Fruit fly (Drosophila melanogaster): ENCODE results near the gene CG15399.
A peak's percentile ranks its signal among the peaks of the same experiment; 100 is the strongest.

CG15399 gene

DNA sequence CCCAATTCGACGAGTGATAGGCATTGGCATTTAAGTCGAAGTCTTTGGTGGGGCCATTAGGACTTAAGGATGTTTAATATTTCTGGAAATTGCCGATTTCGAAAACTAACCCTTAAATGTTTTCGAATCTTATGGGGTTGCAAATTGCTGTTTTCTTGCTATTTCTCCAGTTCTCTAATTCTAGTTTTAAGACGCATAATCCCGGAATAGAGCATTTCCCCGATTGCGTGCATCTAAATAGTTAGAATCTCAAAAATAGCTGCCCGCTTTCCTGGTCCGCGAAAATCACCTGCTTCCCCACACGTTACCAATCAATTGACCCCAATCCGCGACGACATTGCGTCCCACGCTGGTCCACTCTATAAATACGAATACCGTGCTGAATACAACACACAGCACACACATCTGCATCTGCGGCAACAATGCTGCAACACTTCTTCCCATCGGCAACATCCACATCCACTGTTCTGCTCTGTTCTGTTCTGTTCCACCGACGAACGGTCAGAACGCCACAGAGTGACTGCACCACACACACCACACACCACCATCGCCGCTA, 19.6 kb downstream of the CG15399 start, which contains the start of gene Bacc (continued):
- no peak for TF ChIP-seq CG17361 (GFP tag; IDR thresholded peaks at IDR 0.05)
- TF ChIP-seq Deaf1 (tag; optimal IDR thresholded peaks at IDR 0.05) = no peak
- TF ChIP-seq Sry-δ (GFP tag; optimal IDR thresholded peaks at IDR 0.05) = peak; percentile 52
- TF ChIP-seq CG17328 (GFP tag; IDR thresholded peaks at IDR 0.05) = no peak
- peak; percentile 83 for TF ChIP-seq Myb (GFP tag; optimal IDR thresholded peaks at IDR 0.05)
- peak; percentile 83 for TF ChIP-seq Fer3 (tag; optimal IDR thresholded peaks at IDR 0.05)
- peak; percentile 12 for TF ChIP-seq CG9797 (GFP tag; optimal IDR thresholded peaks at IDR 0.05)
- TF ChIP-seq Eip74EF (GFP tag; optimal IDR thresholded peaks at IDR 0.05) = no peak
- no peak for TF ChIP-seq Trl (optimal IDR thresholded peaks at IDR 0.05)
- TF ChIP-seq Trl (GFP tag; optimal IDR thresholded peaks at IDR 0.05) = peak; percentile 86
- no peak for TF ChIP-seq CG14860 (GFP tag; IDR thresholded peaks at IDR 0.05; ENCODE audit: partially characterized antibody)
- TF ChIP-seq CG7786 (GFP tag; optimal IDR thresholded peaks at IDR 0.05) = peak; percentile 93
- TF ChIP-seq shn (GFP tag; optimal IDR thresholded peaks at IDR 0.05) = peak; percentile 88
- TF ChIP-seq CG14014 (GFP tag; IDR thresholded peaks at IDR 0.05) = no peak
- TF ChIP-seq GATAe (GFP tag; conservative IDR thresholded peaks at IDR 0.05) = no peak
- no peak for TF ChIP-seq sc (optimal IDR thresholded peaks at IDR 0.05)
- peak; percentile 79 for TF ChIP-seq sc (GFP tag; optimal IDR thresholded peaks at IDR 0.05)
- peak; percentile 70 for TF ChIP-seq CG10431 (GFP tag; optimal IDR thresholded peaks at IDR 0.05)
- peak; percentile 67 for TF ChIP-seq CG1602 (GFP tag; optimal IDR thresholded peaks at IDR 0.05)
- TF ChIP-seq CG4730 (GFP tag; IDR thresholded peaks at IDR 0.05) = no peak
- no peak for TF ChIP-seq CG8765 (GFP tag; IDR thresholded peaks at IDR 0.05)
- TF ChIP-seq CG12299 (tag; optimal IDR thresholded peaks at IDR 0.05) = peak; percentile 86
- peak; percentile 73 to 87 for TF ChIP-seq Pdp1 (GFP tag; optimal IDR thresholded peaks at IDR 0.05)
- TF ChIP-seq CG15514 (GFP tag; optimal IDR thresholded peaks at IDR 0.05) = peak; percentile 79
- peak; percentile 71 for TF ChIP-seq ab (GFP tag; optimal IDR thresholded peaks at IDR 0.05)
- peak; percentile 25 for TF ChIP-seq CG17186 (GFP tag; optimal IDR thresholded peaks at IDR 0.05)
- TF ChIP-seq CG6689 (GFP tag; IDR thresholded peaks at IDR 0.05) = no peak
- peak; percentile 65; the same call in 2 of the 4 replicates for TF ChIP-seq Gug (GFP tag; IDR thresholded peaks at IDR 0.05)
- TF ChIP-seq dmrt99B (tag; optimal IDR thresholded peaks at IDR 0.05) = peak; percentile 90
- no peak for TF ChIP-seq Bgb (GFP tag; IDR thresholded peaks at IDR 0.05; ENCODE audit: partially characterized antibody)
- peak; percentile 67 for TF ChIP-seq CG4617 (GFP tag; optimal IDR thresholded peaks at IDR 0.05; ENCODE audit: borderline replicate concordance)
- no peak for TF ChIP-seq hth (optimal IDR thresholded peaks at IDR 0.05)
- peak; percentile 25 for TF ChIP-seq ac (GFP tag; optimal IDR thresholded peaks at IDR 0.05)
- TF ChIP-seq Hmx (GFP tag; optimal IDR thresholded peaks at IDR 0.05) = peak; percentile 88
- TF ChIP-seq CG10543 (GFP tag; optimal IDR thresholded peaks at IDR 0.05) = peak; percentile 74
- TF ChIP-seq ken (GFP tag; IDR thresholded peaks at IDR 0.05) = no peak
- TF ChIP-seq nau (GFP tag; optimal IDR thresholded peaks at IDR 0.05) = peak; percentile 87
- TF ChIP-seq br (optimal IDR thresholded peaks at IDR 0.05) = no peak
- no peak for TF ChIP-seq abd-A (tag; optimal IDR thresholded peaks at IDR 0.05)
- no peak for TF ChIP-seq C15 (GFP tag; IDR thresholded peaks at IDR 0.05)
- TF ChIP-seq Hr39 (optimal IDR thresholded peaks at IDR 0.05) = no peak
- TF ChIP-seq unc-4 (GFP tag; IDR thresholded peaks at IDR 0.05; ENCODE audit: partially characterized antibody) = no peak
- TF ChIP-seq ranshi (GFP tag; IDR thresholded peaks at IDR 0.05) = no peak
- TF ChIP-seq prd (optimal IDR thresholded peaks at IDR 0.05) = no peak
- TF ChIP-seq prd (GFP tag; IDR thresholded peaks at IDR 0.05) = no peak
- peak; percentile 26 for TF ChIP-seq CG30020 (tag; optimal IDR thresholded peaks at IDR 0.05)
- TF ChIP-seq stc (GFP tag; IDR thresholded peaks at IDR 0.05) = no peak
- peak; percentile 80 for TF ChIP-seq CG18476 (GFP tag; optimal IDR thresholded peaks at IDR 0.05)
- TF ChIP-seq CG9609 (GFP tag; optimal IDR thresholded peaks at IDR 0.05) = peak; percentile 93
- peak; percentile 89 for TF ChIP-seq CG8089 (GFP tag; optimal IDR thresholded peaks at IDR 0.05)
- peak; percentile 75 for TF ChIP-seq Dad (GFP tag; optimal IDR thresholded peaks at IDR 0.05)
- no peak for TF ChIP-seq tgo (GFP tag; IDR thresholded peaks at IDR 0.05)
- peak; percentile 84 for TF ChIP-seq CG30431 (GFP tag; optimal IDR thresholded peaks at IDR 0.05)

Measured in whole organism, embryonic.